Comparison of ENCODE assay signal across 3 fruit fly cellular contexts in genomic region chrX:2254020-2254626, dm6.
TF ChIP-seq lines count a peak whose summit lies in the region.

CG3091 (minus strand) TSS chrX:2254197.

TF ChIP-seq in whole organism, adult, 20 proteins besides CTCF, POLR2A, EP300 and RAD21 (continued from another document):
- TF ChIP-seq toe (GFP tag; optimal IDR thresholded peaks at IDR 0.05; lab: Kevin White, UChicago) = no peak

TF ChIP-seq in whole organism, embryonic, 481 proteins besides CTCF, POLR2A, EP300 and RAD21 (continued from another document and continues in another):
- TF ChIP-seq C15 (GFP tag; IDR thresholded peaks at IDR 0.05; lab: Robert Waterston, UW) = no peak
- no peak for TF ChIP-seq CG16779 (GFP tag; IDR thresholded peaks at IDR 0.05; lab: Robert Waterston, UW)
- TF ChIP-seq zf30C (GFP tag; optimal IDR thresholded peaks at IDR 0.05; lab: Kevin White, UChicago) = no peak
- TF ChIP-seq ato (GFP tag; IDR thresholded peaks at IDR 0.05; lab: Robert Waterston, UW; ENCODE audit: partially characterized antibody) = no peak
- no peak for TF ChIP-seq grn (GFP tag; optimal IDR thresholded peaks at IDR 0.05; lab: Kevin White, UChicago)
- no peak for TF ChIP-seq CG10209 (GFP tag; optimal IDR thresholded peaks at IDR 0.05; lab: Kevin White, UChicago)
- TF ChIP-seq E2f2 (GFP tag; IDR thresholded peaks at IDR 0.05; lab: Robert Waterston, UW) = no peak
- TF ChIP-seq Sox102F (GFP tag; optimal IDR thresholded peaks at IDR 0.05; lab: Kevin White, UChicago) = no peak
- peak; percentile 86 for TF ChIP-seq Deaf1 (tag; optimal IDR thresholded peaks at IDR 0.05; lab: Kevin White, UChicago)
- no peak for TF ChIP-seq Ssrp (tag; optimal IDR thresholded peaks at IDR 0.05; lab: Kevin White, UChicago)
- TF ChIP-seq CG30403 (GFP tag; optimal IDR thresholded peaks at IDR 0.05; lab: Kevin White, UChicago) = no peak
- no peak for TF ChIP-seq CG17385 (GFP tag; optimal IDR thresholded peaks at IDR 0.05; lab: Kevin White, UChicago)
- TF ChIP-seq Nf-YB (GFP tag; optimal IDR thresholded peaks at IDR 0.05; lab: Kevin White, UChicago) = no peak
- TF ChIP-seq CG12744 (GFP tag; optimal IDR thresholded peaks at IDR 0.05; lab: Kevin White, UChicago) = no peak
- no peak for TF ChIP-seq Eip74EF (GFP tag; optimal IDR thresholded peaks at IDR 0.05; lab: Kevin White, UChicago)
- TF ChIP-seq Lpt (GFP tag; optimal IDR thresholded peaks at IDR 0.05; lab: Kevin White, UChicago) = no peak
- TF ChIP-seq CG6272 (GFP tag; IDR thresholded peaks at IDR 0.05; lab: Robert Waterston, UW) = no peak
- TF ChIP-seq bab2 (GFP tag; optimal IDR thresholded peaks at IDR 0.05; lab: Kevin White, UChicago) = no peak
- TF ChIP-seq z (GFP tag; IDR thresholded peaks at IDR 0.05; lab: Robert Waterston, UW) = 0 out of 3 replicates have a peak, but pooled peaks have one; percentile 39
- no peak for TF ChIP-seq CG33213 (GFP tag; optimal IDR thresholded peaks at IDR 0.05; lab: Kevin White, UChicago)
- TF ChIP-seq gt (GFP tag; IDR thresholded peaks at IDR 0.05; lab: Robert Waterston, UW) = no peak
- TF ChIP-seq CG3281 (GFP tag; optimal IDR thresholded peaks at IDR 0.05; lab: Kevin White, UChicago) = peak; percentile 16
- no peak for TF ChIP-seq CG7556 (GFP tag; optimal IDR thresholded peaks at IDR 0.05; lab: Kevin White, UChicago)
- TF ChIP-seq dysf (GFP tag; IDR thresholded peaks at IDR 0.05; lab: Robert Waterston, UW) = peak; percentile 63; the same call in 2 of the 3 replicates
- no peak for TF ChIP-seq CG11560 (tag; IDR thresholded peaks at IDR 0.05; lab: Robert Waterston, UW)
- TF ChIP-seq CG3838 (GFP tag; optimal IDR thresholded peaks at IDR 0.05; lab: Kevin White, UChicago) = no peak
- no peak for TF ChIP-seq CG14441 (GFP tag; IDR thresholded peaks at IDR 0.05; lab: Robert Waterston, UW)
- no peak for TF ChIP-seq lbe (GFP tag; optimal IDR thresholded peaks at IDR 0.05; lab: Kevin White, UChicago)
- TF ChIP-seq CG6813 (GFP tag; optimal IDR thresholded peaks at IDR 0.05; lab: Kevin White, UChicago) = no peak
- TF ChIP-seq scrt (GFP tag; optimal IDR thresholded peaks at IDR 0.05; lab: Kevin White, UChicago) = no peak
- no peak for TF ChIP-seq gsb-n (tag; optimal IDR thresholded peaks at IDR 0.05; lab: Kevin White, UChicago)
- TF ChIP-seq CG34376 (GFP tag; optimal IDR thresholded peaks at IDR 0.05; lab: Kevin White, UChicago) = peak; percentile 53
- TF ChIP-seq Ada2b (GFP tag; IDR thresholded peaks at IDR 0.05; lab: Robert Waterston, UW) = 0 out of 2 replicates have a peak, but pooled peaks have one; percentile 15
- peak; percentile 54 for TF ChIP-seq Rfx (GFP tag; IDR thresholded peaks at IDR 0.05; lab: Robert Waterston, UW)
- TF ChIP-seq slbo (GFP tag; IDR thresholded peaks at IDR 0.05; lab: Robert Waterston, UW) = peak; percentile 26; the same call in 1 of the 2 replicates
- TF ChIP-seq klu (GFP tag; IDR thresholded peaks at IDR 0.05; lab: Robert Waterston, UW) = no peak
- no peak for TF ChIP-seq CG4730 (GFP tag; IDR thresholded peaks at IDR 0.05; lab: Robert Waterston, UW)
- peak; percentile 23 for TF ChIP-seq CG2120 (GFP tag; optimal IDR thresholded peaks at IDR 0.05; lab: Kevin White, UChicago)
- TF ChIP-seq Med (GFP tag; lab: Kevin White, UChicago) = peak; percentile 75
- no peak for TF ChIP-seq CG15073 (GFP tag; optimal IDR thresholded peaks at IDR 0.05; lab: Kevin White, UChicago)
- no peak for TF ChIP-seq Hr39 (optimal IDR thresholded peaks at IDR 0.05; lab: Kevin White, UChicago)
- TF ChIP-seq Scr (GFP tag; IDR thresholded peaks at IDR 0.05; lab: Robert Waterston, UW; ENCODE audit: partially characterized antibody) = no peak
- no peak for TF ChIP-seq CG4707 (GFP tag; optimal IDR thresholded peaks at IDR 0.05; lab: Kevin White, UChicago)
- TF ChIP-seq nerfin-1 (tag; optimal IDR thresholded peaks at IDR 0.05; lab: Kevin White, UChicago) = no peak
- TF ChIP-seq luna (GFP tag; optimal IDR thresholded peaks at IDR 0.05; lab: Kevin White, UChicago) = no peak
- TF ChIP-seq CG17912 (GFP tag; optimal IDR thresholded peaks at IDR 0.05; lab: Kevin White, UChicago) = no peak
- no peak for TF ChIP-seq sd (tag; optimal IDR thresholded peaks at IDR 0.05; lab: Kevin White, UChicago)
- peak; percentile 36; the same call in 1 of the 2 replicates for TF ChIP-seq vvl (GFP tag; IDR thresholded peaks at IDR 0.05; lab: Robert Waterston, UW)
- no peak for TF ChIP-seq sr (GFP tag; IDR thresholded peaks at IDR 0.05; lab: Robert Waterston, UW)
- peak in 1 of 2 experiments; percentile 23 for TF ChIP-seq dpn (GFP tag; optimal IDR thresholded peaks at IDR 0.05; lab: Kevin White, UChicago)
- TF ChIP-seq CG10959 (GFP tag; IDR thresholded peaks at IDR 0.05; lab: Robert Waterston, UW) = no peak
- no peak for TF ChIP-seq bsh (GFP tag; optimal IDR thresholded peaks at IDR 0.05; lab: Kevin White, UChicago)
- no peak for TF ChIP-seq az2 (GFP tag; optimal IDR thresholded peaks at IDR 0.05; lab: Kevin White, UChicago)
- TF ChIP-seq gem (tag; optimal IDR thresholded peaks at IDR 0.05; lab: Kevin White, UChicago) = no peak
- peak; percentile 20 for TF ChIP-seq caup (GFP tag; optimal IDR thresholded peaks at IDR 0.05; lab: Kevin White, UChicago; ENCODE audit: severe bottlenecking)
- TF ChIP-seq Spps (tag; optimal IDR thresholded peaks at IDR 0.05; lab: Kevin White, UChicago) = no peak
- TF ChIP-seq TFAM (GFP tag; optimal IDR thresholded peaks at IDR 0.05; lab: Kevin White, UChicago) = no peak
- no peak for TF ChIP-seq CrebB (tag; optimal IDR thresholded peaks at IDR 0.05; lab: Kevin White, UChicago)
- no peak for TF ChIP-seq Lhr (GFP tag; optimal IDR thresholded peaks at IDR 0.05; lab: Kevin White, UChicago)
- no peak for TF ChIP-seq CG16813 (GFP tag; IDR thresholded peaks at IDR 0.05; lab: Robert Waterston, UW; ENCODE audit: partially characterized antibody)
- no peak for TF ChIP-seq CG18619 (GFP tag; optimal IDR thresholded peaks at IDR 0.05; lab: Kevin White, UChicago)
- no peak for TF ChIP-seq CG31365 (tag; optimal IDR thresholded peaks at IDR 0.05; lab: Kevin White, UChicago)
- no peak for TF ChIP-seq pzg (GFP tag; optimal IDR thresholded peaks at IDR 0.05; lab: Kevin White, UChicago)
- no peak for TF ChIP-seq Side (GFP tag; optimal IDR thresholded peaks at IDR 0.05; lab: Kevin White, UChicago)
- no peak for TF ChIP-seq Fer3 (tag; optimal IDR thresholded peaks at IDR 0.05; lab: Kevin White, UChicago)
- TF ChIP-seq CG15269 (tag; optimal IDR thresholded peaks at IDR 0.05; lab: Kevin White, UChicago) = no peak
- TF ChIP-seq ara (GFP tag; IDR thresholded peaks at IDR 0.05; lab: Robert Waterston, UW) = no peak
- TF ChIP-seq Nf-YC (tag; optimal IDR thresholded peaks at IDR 0.05; lab: Kevin White, UChicago) = no peak

TF ChIP-seq in whole organism, prepupa, 60 proteins besides CTCF, POLR2A, EP300 and RAD21 (continued from another document):
- TF ChIP-seq ss (GFP tag; optimal IDR thresholded peaks at IDR 0.05; lab: Kevin White, UChicago) (no peak), fd85E (GFP tag; optimal IDR thresholded peaks at IDR 0.05; lab: Kevin White, UChicago) (no peak)
